Worm (Caenorhabditis elegans): ENCODE measurements around the gene F58G6.7.

ce11 chrIV:9632094-9632493 is 22.0 kb upstream of the F58G6.7 start:
- no peak for TF ChIP-seq lin-13 (tag; optimal IDR thresholded peaks at IDR 0.05)
- TF ChIP-seq mls-2 (tag; optimal IDR thresholded peaks at IDR 0.05), result no peak
- TF ChIP-seq mep-1 (tag; optimal IDR thresholded peaks at IDR 0.05), result no peak
- TF ChIP-seq nhr-28 (tag; optimal IDR thresholded peaks at IDR 0.05), result no peak
- no peak for TF ChIP-seq unc-62 (GFP tag; optimal IDR thresholded peaks at IDR 0.05)
- no peak for TF ChIP-seq pha-4 (tag; optimal IDR thresholded peaks at IDR 0.05)
- no peak for TF ChIP-seq ztf-11 (tag; optimal IDR thresholded peaks at IDR 0.05)
- no peak for TF ChIP-seq nhr-2 (tag; optimal IDR thresholded peaks at IDR 0.05)
- no peak for TF ChIP-seq ceh-39 (tag; optimal IDR thresholded peaks at IDR 0.05)
